Fruit fly (Drosophila melanogaster) whole organism, embryonic: ENCODE measurements around the gene SkpE.
A peak's percentile ranks its signal among the peaks of the same experiment; 100 is the strongest.

Experiments
- Abd-B ChIP-seq: fragments of 200-800 bp; sonication (Bioruptor generic); optimal IDR thresholded peaks from 2 replicates; lab custom pipeline; 2018; ENCODE audit warnings: missing biosample characterization, mild to moderate bottlenecking, missing genetic modification characterization, moderate library complexity
- Asciz ChIP-seq: fragments of 200-800 bp; sonication (Bioruptor generic); optimal IDR thresholded peaks from 2 replicates; lab custom pipeline; 2017; ENCODE audit warnings: missing biosample characterization, mild to moderate bottlenecking, missing genetic modification characterization, missing genetic modification reagents
- Atf-2 ChIP-seq: fragments of 200-800 bp; sonication (Bioruptor generic); optimal IDR thresholded peaks from 2 replicates; lab custom pipeline; 2016; ENCODE audit warnings: missing biosample characterization, missing genetic modification characterization
- BtbVII ChIP-seq: fragments of 200-800 bp; sonication (Bioruptor generic); optimal IDR thresholded peaks from 3 replicates; lab custom pipeline; 2017; ENCODE audit warnings: missing biosample characterization, mild to moderate bottlenecking, missing genetic modification characterization
- CG1024 ChIP-seq: fragments of 200-800 bp; sonication (Bioruptor generic); IDR thresholded peaks from 2 replicates; pipeline ENCODE4 v1.3.6; 2022; ENCODE audit warnings: missing biosample characterization, missing genetic modification characterization
- CG10321 ChIP-seq: fragments of 200-800 bp; sonication (Bioruptor generic); IDR thresholded peaks from 2 replicates; pipeline ENCODE4 v1.3.6; 2022; ENCODE audit warnings: missing biosample characterization, missing genetic modification characterization
- CG10431 ChIP-seq: fragments of 200-800 bp; sonication (Bioruptor generic); optimal IDR thresholded peaks from 3 replicates; lab custom pipeline; 2018; ENCODE audit warnings: missing biosample characterization, mild to moderate bottlenecking, missing genetic modification characterization
- CG11085 ChIP-seq: fragments of 200-800 bp; sonication (Bioruptor generic); IDR thresholded peaks from 2 replicates; pipeline ENCODE4 v1.3.6; 2022; ENCODE audit warnings: missing biosample characterization, missing genetic modification characterization
- CG11398 ChIP-seq: fragments of 200-800 bp; sonication (Bioruptor generic); optimal IDR thresholded peaks from 2 replicates; lab custom pipeline; 2016; ENCODE audit warnings: missing biosample characterization, missing genetic modification characterization
- CG15269 ChIP-seq: fragments of 200-800 bp; sonication (Bioruptor generic); optimal IDR thresholded peaks from 2 replicates; lab custom pipeline; 2018; ENCODE audit warnings: missing biosample characterization, mild to moderate bottlenecking, missing genetic modification characterization, moderate library complexity
- CG1529 ChIP-seq: fragments of 200-800 bp; sonication (Bioruptor generic); optimal IDR thresholded peaks from 3 replicates; lab custom pipeline; 2018; ENCODE audit warnings: missing biosample characterization, missing genetic modification characterization
- CG16779 ChIP-seq: fragments of 200-800 bp; sonication (Bioruptor generic); IDR thresholded peaks from 2 replicates; pipeline ENCODE4 v1.3.6; 2022; ENCODE audit warnings: missing biosample characterization, missing genetic modification characterization
- CG17829 ChIP-seq: fragments of 200-800 bp; optimal IDR thresholded peaks from 2 replicates; lab custom pipeline; 2019; ENCODE audit warnings: missing biosample characterization, mild to moderate bottlenecking, missing genetic modification characterization, moderate library complexity
- CG17912 ChIP-seq: fragments of 200-800 bp; sonication (Bioruptor generic); optimal IDR thresholded peaks from 2 replicates; lab custom pipeline; 2018; ENCODE audit warnings: missing biosample characterization, mild to moderate bottlenecking, missing genetic modification characterization
- CG2116 ChIP-seq: fragments of 200-800 bp; sonication (Bioruptor generic); optimal IDR thresholded peaks from 3 replicates; lab custom pipeline; 2018; ENCODE audit warnings: missing biosample characterization, mild to moderate bottlenecking, missing genetic modification characterization
- CG2120 ChIP-seq: fragments of 200-800 bp; sonication (Bioruptor generic); optimal IDR thresholded peaks from 3 replicates; lab custom pipeline; 2016; ENCODE audit warnings: missing biosample characterization, missing genetic modification characterization
- CG3407 ChIP-seq: fragments of 200-800 bp; sonication (Bioruptor generic); optimal IDR thresholded peaks from 2 replicates; lab custom pipeline; 2018; ENCODE audit warnings: missing biosample characterization, mild to moderate bottlenecking, missing genetic modification characterization
- CG34224 ChIP-seq: fragments of 200-800 bp; sonication (Bioruptor generic); IDR thresholded peaks from 3 replicates; pipeline ENCODE4 v1.3.6; 2022; ENCODE audit warnings: missing biosample characterization, missing genetic modification characterization; ENCODE audit not compliant: partially characterized antibody
- CG6254 ChIP-seq: fragments of 200-800 bp; sonication (Bioruptor generic); optimal IDR thresholded peaks from 3 replicates; lab custom pipeline; 2017; ENCODE audit warnings: mild to moderate bottlenecking, missing biosample characterization, missing genetic modification reagents, missing genetic modification characterization
- CG8944 ChIP-seq: fragments of 200-800 bp; sonication (Bioruptor generic); optimal IDR thresholded peaks from 3 replicates; lab custom pipeline; 2016; ENCODE audit warnings: missing biosample characterization, missing genetic modification characterization
- CrebB ChIP-seq: fragments of 200-800 bp; sonication (Bioruptor generic); optimal IDR thresholded peaks from 3 replicates; lab custom pipeline; 2018; ENCODE audit warnings: missing biosample characterization, mild to moderate bottlenecking, missing genetic modification characterization
- D ChIP-seq, 2 experiments: fragments of 200-800 bp in 1 of 2; fragments of >200 bp in 1 of 2; sonication (Bioruptor generic) in 1 of 2; optimal IDR thresholded peaks; 2 replicates in 1 of 2; 3 replicates in 1 of 2; lab custom pipeline; 2017; ENCODE audit warnings: mild to moderate bottlenecking in 1 of 2, missing biosample characterization in 1 of 2, missing genetic modification characterization in 1 of 2, missing genetic modification reagents in 1 of 2
- E2f1 ChIP-seq: fragments of 200-800 bp; sonication (Bioruptor generic); IDR thresholded peaks from 2 replicates; pipeline ENCODE4 v1.3.6; 2022; ENCODE audit warnings: missing biosample characterization, missing genetic modification characterization
- HmgZ ChIP-seq: fragments of 200-800 bp; sonication (Bioruptor generic); optimal IDR thresholded peaks from 2 replicates; lab custom pipeline; 2018; ENCODE audit warnings: missing biosample characterization, mild to moderate bottlenecking, missing genetic modification characterization
- Hmr ChIP-seq: fragments of 200-800 bp; sonication (Bioruptor generic); optimal IDR thresholded peaks from 3 replicates; lab custom pipeline; 2017; ENCODE audit warnings: mild to moderate bottlenecking, missing biosample characterization, missing genetic modification reagents, missing genetic modification characterization
- Hr51 ChIP-seq, 2 experiments: fragments of 200-800 bp; sonication (Bioruptor generic); optimal IDR thresholded peaks; 2 replicates in 1 of 2; 3 replicates in 1 of 2; lab custom pipeline; 2016 to 2018; ENCODE audit warnings: missing biosample characterization in 2 of 2, missing genetic modification characterization in 2 of 2, mild to moderate bottlenecking in 1 of 2, moderate library complexity in 1 of 2
- MESR4 ChIP-seq: fragments of 200-800 bp; sonication (Bioruptor generic); optimal IDR thresholded peaks from 2 replicates; lab custom pipeline; 2018; ENCODE audit warnings: missing biosample characterization, mild to moderate bottlenecking, missing genetic modification characterization, moderate library complexity
- Med ChIP-seq: fragments of 200-800 bp; sonication (Bioruptor generic); peaks from one replicate; lab custom pipeline; 2016; ENCODE audit warnings: missing biosample characterization, missing genetic modification characterization, mild to moderate bottlenecking, inconsistent platforms, moderate library complexity
- amos ChIP-seq: fragments of 200-800 bp; sonication (Bioruptor generic); IDR thresholded peaks from 2 replicates; pipeline ENCODE4 v1.3.6; 2022; ENCODE audit warnings: missing biosample characterization, missing genetic modification characterization; ENCODE audit not compliant: partially characterized antibody
- ase ChIP-seq: fragments of 200-800 bp; sonication (Bioruptor generic); IDR thresholded peaks from 3 replicates; pipeline ENCODE4 v1.3.6; 2022; ENCODE audit warnings: missing biosample characterization, missing genetic modification characterization
- bsh ChIP-seq, 2 experiments: fragments of 200-800 bp; sonication (Bioruptor generic); optimal IDR thresholded peaks; 2 replicates each; lab custom pipeline; 2017 to 2018; ENCODE audit warnings: mild to moderate bottlenecking in 2 of 2, missing biosample characterization in 2 of 2, missing genetic modification characterization in 2 of 2, moderate library complexity in 1 of 2
- dati ChIP-seq: fragments of 200-800 bp; sonication (Bioruptor generic); IDR thresholded peaks from 2 replicates; pipeline ENCODE4 v1.3.6; 2022; ENCODE audit warnings: missing biosample characterization, missing genetic modification characterization
- dmrt11E ChIP-seq: fragments of 200-800 bp; sonication (Bioruptor generic); optimal IDR thresholded peaks from 3 replicates; lab custom pipeline; 2018; ENCODE audit warnings: missing biosample characterization, mild to moderate bottlenecking, missing genetic modification characterization, moderate library complexity
- grau ChIP-seq: fragments of 200-800 bp; optimal IDR thresholded peaks from 3 replicates; lab custom pipeline; 2019; ENCODE audit warnings: missing biosample characterization, mild to moderate bottlenecking, missing genetic modification characterization, moderate library complexity
- hkb ChIP-seq, 2 experiments: fragments of 200-800 bp in 1 of 2; fragments of >200 bp in 1 of 2; sonication (Bioruptor generic) in 1 of 2; IDR thresholded peaks in 1 of 2; optimal IDR thresholded peaks in 1 of 2; 2 replicates each; pipeline versions ENCODE4 v1.3.6 to Lab custom; 2017 to 2022; ENCODE audit warnings: missing biosample characterization in 1 of 2, missing genetic modification characterization in 1 of 2
- jigr1 ChIP-seq: fragments of 200-800 bp; sonication (Bioruptor generic); IDR thresholded peaks from 3 replicates; pipeline ENCODE4 v1.3.6; 2022; ENCODE audit warnings: missing biosample characterization, missing genetic modification characterization
- nau ChIP-seq: fragments of 200-800 bp; sonication (Bioruptor generic); optimal IDR thresholded peaks from 3 replicates; lab custom pipeline; 2017; ENCODE audit warnings: missing biosample characterization, mild to moderate bottlenecking, missing genetic modification characterization, missing genetic modification reagents
- rib ChIP-seq: fragments of 200-800 bp; sonication (Bioruptor generic); IDR thresholded peaks from 2 replicates; pipeline ENCODE4 v1.3.6; 2022; ENCODE audit warnings: missing biosample characterization, missing genetic modification characterization
- schlank ChIP-seq: fragments of 200-800 bp; sonication (Bioruptor generic); optimal IDR thresholded peaks from 2 replicates; lab custom pipeline; 2018; ENCODE audit warnings: missing biosample characterization, mild to moderate bottlenecking, missing genetic modification characterization
- sisA ChIP-seq: fragments of 200-800 bp; sonication (Bioruptor generic); IDR thresholded peaks from 2 replicates; pipeline ENCODE4 v1.3.6; 2022; ENCODE audit warnings: missing biosample characterization, missing genetic modification characterization
- slbo ChIP-seq: fragments of 200-800 bp; sonication (Bioruptor generic); IDR thresholded peaks from 2 replicates; pipeline ENCODE4 v1.3.6; 2022; ENCODE audit warnings: missing biosample characterization, missing genetic modification characterization
- tin ChIP-seq: fragments of 200-800 bp; sonication (Bioruptor generic); optimal IDR thresholded peaks from 3 replicates; lab custom pipeline; 2016; ENCODE audit warnings: missing biosample characterization, missing genetic modification characterization
- tll ChIP-seq, 2 experiments: fragments of 200-800 bp in 1 of 2; fragments of >200 bp in 1 of 2; sonication (Bioruptor generic) in 1 of 2; optimal IDR thresholded peaks; 2 replicates each; lab custom pipeline; 2017 to 2019; ENCODE audit warnings: missing biosample characterization in 2 of 2, missing genetic modification characterization in 2 of 2, mild to moderate bottlenecking in 1 of 2, moderate library complexity in 1 of 2
- trem ChIP-seq: fragments of 200-800 bp; optimal IDR thresholded peaks from 3 replicates; lab custom pipeline; 2019; ENCODE audit warnings: missing biosample characterization, mild to moderate bottlenecking, missing genetic modification characterization, moderate library complexity
- vnd ChIP-seq: fragments of 200-800 bp; sonication (Bioruptor generic); IDR thresholded peaks from 3 replicates; pipeline ENCODE4 v1.3.6; 2022; ENCODE audit warnings: missing biosample characterization, missing genetic modification characterization; ENCODE audit not compliant: partially characterized antibody
- z ChIP-seq: fragments of 200-800 bp; sonication (Bioruptor generic); IDR thresholded peaks from 3 replicates; pipeline ENCODE4 v1.3.6; 2022; ENCODE audit warnings: missing biosample characterization, missing genetic modification characterization
- zf30C ChIP-seq: fragments of 200-800 bp; sonication (Bioruptor generic); optimal IDR thresholded peaks from 3 replicates; lab custom pipeline; 2018; ENCODE audit warnings: missing biosample characterization, mild to moderate bottlenecking, missing genetic modification characterization

The SkpE gene

DNA sequence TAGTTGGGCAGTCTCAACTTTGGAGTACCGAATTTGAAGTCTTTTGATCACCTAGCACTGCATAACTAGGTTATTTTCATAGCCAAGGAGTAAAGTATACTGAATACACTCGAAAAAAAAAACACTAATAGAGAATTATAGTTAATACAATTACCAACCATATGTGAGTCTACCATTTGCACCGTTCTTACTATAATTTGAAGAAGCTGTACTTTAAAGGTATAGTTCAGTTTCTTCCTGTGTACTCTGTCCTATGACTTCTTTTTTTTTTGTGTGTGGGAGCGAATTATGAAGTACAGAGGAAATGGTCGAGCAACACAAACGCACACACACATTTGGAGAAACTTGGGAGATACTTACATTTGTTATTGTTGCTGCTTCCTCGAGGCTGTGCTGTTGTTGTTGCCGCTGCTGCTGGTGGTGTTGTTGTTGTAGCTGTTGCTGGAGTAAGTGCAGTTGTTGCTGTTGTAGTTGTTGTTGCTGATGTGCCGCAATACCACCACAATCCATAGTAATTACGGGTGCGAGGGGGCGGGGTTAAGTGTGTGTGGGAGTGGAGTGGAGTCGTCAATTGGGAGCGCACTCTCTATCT, 26.7 kb upstream of the SkpE start (continued):
- TF ChIP-seq Hr51 (GFP tag; optimal IDR thresholded peaks at IDR 0.05; lab: Kevin White, UChicago) (peak; percentile 83 to 90), HmgZ (tag; lab: Kevin White, UChicago) (peak; percentile 82), sisA (GFP tag; lab: Robert Waterston, UW) (peak; percentile 93), jigr1 (peak; percentile 31; the same call in 1 of the 3 replicates), vnd (GFP tag; lab: Robert Waterston, UW) (no peak), CrebB (tag; lab: Kevin White, UChicago) (peak; percentile 62), CG10431 (GFP tag; lab: Kevin White, UChicago) (peak; percentile 84), CG15269 (tag; lab: Kevin White, UChicago) (peak; percentile 84), amos (GFP tag; lab: Robert Waterston, UW) (no peak), rib (GFP tag; lab: Robert Waterston, UW) (no peak), dati (GFP tag; lab: Robert Waterston, UW) (peak; percentile 84), CG10321 (GFP tag; lab: Robert Waterston, UW) (0 out of 2 replicates have a peak, but pooled peaks have one; percentile 48), dmrt11E (tag; lab: Kevin White, UChicago) (peak; percentile 98), Hmr (GFP tag; lab: Kevin White, UChicago) (peak; percentile 68), bsh (GFP tag; optimal IDR thresholded peaks at IDR 0.05; lab: Kevin White, UChicago) (peak; percentile 78 to 97), BtbVII (GFP tag; lab: Kevin White, UChicago) (peak; percentile 71), ase (peak; percentile 84), CG6254 (GFP tag; lab: Kevin White, UChicago) (peak; percentile 90), tll (GFP tag; optimal IDR thresholded peaks at IDR 0.05; lab: Kevin White, UChicago) (no peak), CG8944 (GFP tag; lab: Kevin White, UChicago) (peak; percentile 93), Med (peak; percentile 97), MESR4 (peak; percentile 34), D (optimal IDR thresholded peaks at IDR 0.05; lab: Kevin White, UChicago) (no peak), D (GFP tag; optimal IDR thresholded peaks at IDR 0.05; lab: Kevin White, UChicago) (peak; percentile 95), CG3407 (peak; percentile 89), CG1024 (GFP tag; lab: Robert Waterston, UW) (peak; percentile 87), Abd-B (GFP tag; lab: Kevin White, UChicago) (peak; percentile 88), CG2116 (peak; percentile 44), grau (tag; lab: Kevin White, UChicago) (peak; percentile 73), CG2120 (GFP tag; lab: Kevin White, UChicago) (peak; percentile 74), Asciz (peak; percentile 87), CG34224 (GFP tag; lab: Robert Waterston, UW) (no peak), hkb (optimal IDR thresholded peaks at IDR 0.05; lab: Kevin White, UChicago) (no peak), hkb (GFP tag; IDR thresholded peaks at IDR 0.05; lab: Robert Waterston, UW) (peak; percentile 86), E2f1 (GFP tag; lab: Robert Waterston, UW) (peak; percentile 88), tin (GFP tag; lab: Kevin White, UChicago) (peak; percentile 92), Atf-2 (GFP tag; lab: Kevin White, UChicago) (peak; percentile 93), CG11398 (GFP tag; lab: Kevin White, UChicago) (peak; percentile 88), CG17829 (tag; lab: Kevin White, UChicago) (peak; percentile 79), CG11085 (GFP tag; lab: Robert Waterston, UW) (peak; percentile 44; the same call in 1 of the 2 replicates), CG1529 (GFP tag; lab: Kevin White, UChicago) (peak; percentile 88), CG16779 (GFP tag; lab: Robert Waterston, UW) (0 out of 2 replicates have a peak, but pooled peaks have one; percentile 42), schlank (no peak), nau (GFP tag; lab: Kevin White, UChicago) (no peak), CG17912 (GFP tag; lab: Kevin White, UChicago) (no peak), z (GFP tag; lab: Robert Waterston, UW) (peak; percentile 59; the same call in 1 of the 3 replicates), trem (tag; lab: Kevin White, UChicago) (peak; percentile 79), slbo (GFP tag; lab: Robert Waterston, UW) (peak; percentile 76), zf30C (GFP tag; lab: Kevin White, UChicago) (peak; percentile 95)
